Worm (Caenorhabditis elegans): ENCODE data around the gene fbxa-82.

The fbxa-82 gene

ce11 chrV:15063987-15064386 is 11.7 kb upstream of the fbxa-82 start, which contains the start of gene rap-2:
Gene rap-2 (minus strand): TSS chrV:15064087.
- TF ChIP-seq dmd-9 (GFP tag; IDR thresholded peaks at IDR 0.05) (no peak), dve-1 (tag; optimal IDR thresholded peaks at IDR 0.05; ENCODE audit: insufficient read depth) (no peak), ZK337.2 (GFP tag; IDR thresholded peaks at IDR 0.05) (no peak), nhr-76 (tag; optimal IDR thresholded peaks at IDR 0.05) (no peak), egl-43 (GFP tag; IDR thresholded peaks at IDR 0.05) (no peak), ces-1 (GFP tag; optimal IDR thresholded peaks at IDR 0.05) (no peak), ztf-11 (tag; optimal IDR thresholded peaks at IDR 0.05) (no peak), daf-8 (GFP tag; IDR thresholded peaks at IDR 0.05) (no peak), gei-8 (GFP tag; optimal IDR thresholded peaks at IDR 0.05) (no peak)

- TF ChIP-seq zfp-2 (tag; optimal IDR thresholded peaks at IDR 0.05) (no peak), ces-1 (GFP tag; optimal IDR thresholded peaks at IDR 0.05) (no peak), vab-7 (GFP tag; IDR thresholded peaks at IDR 0.05) (no peak), egl-43 (GFP tag; IDR thresholded peaks at IDR 0.05) (no peak), unc-62 (GFP tag; optimal IDR thresholded peaks at IDR 0.05 in 1 of 2) (peak in 1 of 2 experiments; percentile 18), unc-62 (tag; optimal IDR thresholded peaks at IDR 0.05) (no peak), tra-1 (GFP tag; IDR thresholded peaks at IDR 0.05) (no peak), nhr-41 (GFP tag; IDR thresholded peaks at IDR 0.05) (no peak), lin-15B (tag; optimal IDR thresholded peaks at IDR 0.05) (no peak), jun-1 (tag; optimal IDR thresholded peaks at IDR 0.05) (no peak), nhr-10 (tag; optimal IDR thresholded peaks at IDR 0.05) (no peak), pha-4 (GFP tag; IDR thresholded peaks at IDR 0.05) (no peak), pha-4 (tag; optimal IDR thresholded peaks at IDR 0.05) (no peak), aha-1 (tag) (peak; percentile 73)
Measured at ce11 chrV:15060595-15060994, 8.3 kb upstream of the fbxa-82 start.

- TF ChIP-seq nhr-76 (tag; optimal IDR thresholded peaks at IDR 0.05), result no peak
- TF ChIP-seq daf-16 (GFP tag; optimal IDR thresholded peaks at IDR 0.05), result no peak
- TF ChIP-seq daf-16 (tag; optimal IDR thresholded peaks at IDR 0.05), result peak; percentile 70
- TF ChIP-seq unc-130 (GFP tag; optimal IDR thresholded peaks at IDR 0.05), result peak; percentile 25
- TF ChIP-seq Y105C5A.15 (GFP tag; IDR thresholded peaks at IDR 0.05), result no peak
- peak; percentile 79 for TF ChIP-seq nhr-6 (tag; optimal IDR thresholded peaks at IDR 0.05)
- no peak for TF ChIP-seq skn-1 (tag; optimal IDR thresholded peaks at IDR 0.05)
- no peak for TF ChIP-seq F10B5.3 (tag; optimal IDR thresholded peaks at IDR 0.05)
- TF ChIP-seq daf-19 (GFP tag; conservative IDR thresholded peaks at IDR 0.05), result no peak
- no peak for TF ChIP-seq mxl-2 (GFP tag; conservative IDR thresholded peaks at IDR 0.05)
- peak; percentile 5 for TF ChIP-seq hlh-11 (tag; optimal IDR thresholded peaks at IDR 0.05)
- TF ChIP-seq dpl-1 (GFP tag; optimal IDR thresholded peaks at IDR 0.05), result peak; percentile 85
- TF ChIP-seq mdl-1 (tag; optimal IDR thresholded peaks at IDR 0.05), result no peak
- TF ChIP-seq attf-4 (tag; optimal IDR thresholded peaks at IDR 0.05), result no peak
- no peak for TF ChIP-seq unc-62 (GFP tag; optimal IDR thresholded peaks at IDR 0.05 in 1 of 2)
- no peak for TF ChIP-seq unc-62 (tag; optimal IDR thresholded peaks at IDR 0.05)
- TF ChIP-seq sdz-12 (GFP tag; optimal IDR thresholded peaks at IDR 0.05), result no peak
- TF ChIP-seq lim-7 (GFP tag; IDR thresholded peaks at IDR 0.05), result no peak
- no peak for TF ChIP-seq dve-1 (tag; optimal IDR thresholded peaks at IDR 0.05; ENCODE audit: insufficient read depth)
- TF ChIP-seq mes-2 (tag; optimal IDR thresholded peaks at IDR 0.05; ENCODE audit: poor library complexity, severe bottlenecking), result peak; percentile 64
- TF ChIP-seq dmd-8 (GFP tag; IDR thresholded peaks at IDR 0.05), result no peak
- peak; percentile 12 for TF ChIP-seq nhr-48 (tag; optimal IDR thresholded peaks at IDR 0.05)
- peak; percentile 66 for TF ChIP-seq lin-38 (GFP tag; IDR thresholded peaks at IDR 0.05)
Measured at ce11 chrV:15059534-15059933, 7.2 kb upstream of the fbxa-82 start, which contains the start of the genes mcm-3 and C25D7.15. Gene mcm-3 (minus strand): TSS chrV:15059599. Gene C25D7.15 (plus strand): TSS chrV:15059808.

All from whole organism, L4 larva.